Worm (Caenorhabditis elegans): ENCODE results near the gene F47D12.7.

- no peak for TF ChIP-seq ztf-11 (tag; optimal IDR thresholded peaks at IDR 0.05)
- no peak for TF ChIP-seq aly-2 (tag; optimal IDR thresholded peaks at IDR 0.05)
- TF ChIP-seq nhr-10 (tag; optimal IDR thresholded peaks at IDR 0.05), result no peak
- TF ChIP-seq nhr-11 (tag; optimal IDR thresholded peaks at IDR 0.05), result no peak
- no peak for TF ChIP-seq nhr-41 (GFP tag; IDR thresholded peaks at IDR 0.05)
- peak; percentile 9 for TF ChIP-seq fkh-10 (GFP tag; optimal IDR thresholded peaks at IDR 0.05)
- TF ChIP-seq dpl-1 (GFP tag; optimal IDR thresholded peaks at IDR 0.05), result peak; percentile 42
- TF ChIP-seq egl-27 (tag; optimal IDR thresholded peaks at IDR 0.05), result no peak
- no peak for TF ChIP-seq lin-39 (tag; optimal IDR thresholded peaks at IDR 0.05)
- TF ChIP-seq zag-1 (tag; optimal IDR thresholded peaks at IDR 0.05), result no peak
- no peak for TF ChIP-seq ctbp-1 (GFP tag; IDR thresholded peaks at IDR 0.05)
- TF ChIP-seq ZK546.5 (tag; optimal IDR thresholded peaks at IDR 0.05), result no peak
- TF ChIP-seq R02D3.7 (tag; optimal IDR thresholded peaks at IDR 0.05), result no peak
Observed at ce11 chrIII:6278301-6278827, 17.5 kb downstream of the F47D12.7 start, which contains the start of gene C18F10.7.

Data from whole organism, L4 larva.